Worm (Caenorhabditis elegans): ENCODE results near the gene C02B8.3.
"Not testable (repeated sequence)": the region's sequence is repeated elsewhere in the genome, so short reads cannot be mapped to it uniquely, and the experiment has no call there.

- not testable (repeated sequence) for TF ChIP-seq dmd-4 (tag; optimal IDR thresholded peaks at IDR 0.05); snpc-4 (tag; optimal IDR thresholded peaks at IDR 0.05); skn-1 (tag; optimal IDR thresholded peaks at IDR 0.05); unc-62 (GFP tag; optimal IDR thresholded peaks at IDR 0.05); mab-5 (tag; optimal IDR thresholded peaks at IDR 0.05); ama-1 (optimal IDR thresholded peaks at IDR 0.05); elt-3 (tag; optimal IDR thresholded peaks at IDR 0.05); ZK546.5 (tag; optimal IDR thresholded peaks at IDR 0.05); blmp-1 (tag; optimal IDR thresholded peaks at IDR 0.05; ENCODE audit: insufficient read depth); lin-39 (tag; optimal IDR thresholded peaks at IDR 0.05); nhr-21 (tag; optimal IDR thresholded peaks at IDR 0.05)
Observed at ce11 chrX:8155447-8155877, 16.2 kb downstream of the C02B8.3 start.
